Worm (Caenorhabditis elegans) whole organism, L4/young adult: Measurements from ENCODE around the gene T19D12.4.

ENCODE experiments used
- W03F9.2 ChIP-seq: fragments of 150-350 bp; optimal IDR thresholded peaks from 2 replicates; lab custom pipeline; 2014; ENCODE audit warnings: missing biosample characterization, missing genetic modification characterization
- dao-5 ChIP-seq: sonication (generic microtip); optimal IDR thresholded peaks from 2 replicates; lab custom pipeline; 2016; ENCODE audit warnings: missing genotype, missing genetic modification characterization, moderate library complexity, missing compliant biosample characterization
- him-1 ChIP-seq: sonication (generic microtip); optimal IDR thresholded peaks from 2 replicates; lab custom pipeline; 2016; ENCODE audit warnings: missing genotype, missing genetic modification reagents, missing genetic modification characterization, missing compliant biosample characterization

DNA sequence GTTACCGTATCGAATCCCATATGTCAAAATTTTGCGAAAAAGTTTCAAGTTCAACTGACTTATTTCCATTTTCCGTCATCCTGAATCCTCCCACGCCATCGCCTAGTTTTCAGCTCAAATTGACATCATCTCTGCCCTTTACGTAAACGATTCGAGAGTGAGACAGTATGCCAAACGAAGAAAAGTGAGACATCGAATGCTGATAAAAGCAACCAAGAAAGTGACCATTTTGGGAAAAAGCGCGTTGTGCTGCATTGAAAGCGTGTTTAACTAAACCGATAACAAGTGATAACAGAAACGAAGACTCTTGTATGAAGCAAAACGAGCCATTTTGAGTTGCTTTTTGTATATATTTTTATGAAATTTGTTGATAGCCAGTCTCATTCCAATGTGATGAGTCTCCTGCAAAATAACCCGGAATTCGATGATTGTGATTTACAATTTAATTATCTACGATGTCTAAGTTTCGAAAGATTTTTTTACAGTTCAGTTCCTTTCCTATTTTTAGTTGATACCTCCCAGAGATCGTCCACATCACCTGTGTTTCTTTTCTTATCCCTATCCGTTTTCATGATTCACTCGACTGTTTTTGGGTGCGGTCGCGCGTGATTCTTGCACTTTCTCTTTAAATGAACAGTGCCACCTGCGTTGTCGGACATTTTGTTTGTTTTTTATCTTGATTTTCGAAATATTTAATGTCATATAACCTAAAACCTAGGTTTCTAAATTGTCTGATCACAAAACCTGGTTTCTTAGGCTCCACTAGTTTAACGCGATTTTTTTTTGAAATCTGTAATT, 15.5 kb upstream of the T19D12.4 start:
- no peak for TF ChIP-seq him-1 (tag; lab: Kevin White, UChicago)
- no peak for TF ChIP-seq dao-5 (tag; lab: Kevin White, UChicago)
- TF ChIP-seq W03F9.2 (tag; lab: Kevin White, UChicago), result no peak
